Fruit fly (Drosophila melanogaster) whole organism: ENCODE data around the gene trh.

Experiments
- CG8478 ChIP-seq: fragments of >200 bp; optimal IDR thresholded peaks from 2 replicates; lab custom pipeline; 2018; ENCODE audit warnings: inconsistent platforms
- Dll ChIP-seq: fragments of >200 bp; optimal IDR thresholded peaks from 2 replicates; lab custom pipeline; 2017
- EcR ChIP-seq, 2 experiments: fragments of >200 bp; optimal IDR thresholded peaks; 2 replicates each; lab custom pipeline; 2017; ENCODE audit warnings: missing biosample characterization in 2 of 2, missing genetic modification characterization in 2 of 2, missing genetic modification reagents in 2 of 2
- pan ChIP-seq: fragments of >200 bp; optimal IDR thresholded peaks from 2 replicates; lab custom pipeline; 2017
- psq ChIP-seq: fragments of >200 bp; optimal IDR thresholded peaks from 2 replicates; lab custom pipeline; 2017
- usp ChIP-seq: fragments of >200 bp; optimal IDR thresholded peaks from 2 replicates; lab custom pipeline; 2017; ENCODE audit warnings: missing biosample characterization, missing genetic modification characterization, mixed read lengths

The trh gene

dm6 chr3L:416329-416728, 23.9 kb upstream of the trh start:
- no peak for TF ChIP-seq CG8478 (lab: Kevin White, UChicago)
- no peak for TF ChIP-seq Dll (lab: Kevin White, UChicago)
- no peak for TF ChIP-seq psq
- TF ChIP-seq EcR (GFP tag; optimal IDR thresholded peaks at IDR 0.05; lab: Kevin White, UChicago) = no peak

dm6 chr3L:409791-410190, 17.4 kb upstream of the trh start:
- TF ChIP-seq EcR (GFP tag; optimal IDR thresholded peaks at IDR 0.05; lab: Kevin White, UChicago) (no peak), Dll (lab: Kevin White, UChicago) (no peak), pan (lab: Kevin White, UChicago) (no peak), usp (no peak), psq (no peak), CG8478 (lab: Kevin White, UChicago) (no peak)

- TF ChIP-seq usp (no peak), pan (lab: Kevin White, UChicago) (no peak), Dll (lab: Kevin White, UChicago) (no peak), psq (no peak), CG8478 (lab: Kevin White, UChicago) (no peak), EcR (GFP tag; optimal IDR thresholded peaks at IDR 0.05; lab: Kevin White, UChicago) (no peak)
These were observed 7.8 kb upstream of the trh start for dm6 chr3L:400252-400651.

dm6 chr3L:395192-395591, 2.8 kb upstream of the trh start:
- TF ChIP-seq usp = no peak
- TF ChIP-seq psq = no peak
- TF ChIP-seq EcR (GFP tag; optimal IDR thresholded peaks at IDR 0.05; lab: Kevin White, UChicago) = no peak
- TF ChIP-seq pan (lab: Kevin White, UChicago) = no peak
- TF ChIP-seq CG8478 (lab: Kevin White, UChicago) = no peak
- no peak for TF ChIP-seq Dll (lab: Kevin White, UChicago)

dm6 chr3L:390194-390593, 2.2 kb downstream of the trh start:
- no peak for TF ChIP-seq CG8478 (lab: Kevin White, UChicago)
- TF ChIP-seq Dll (lab: Kevin White, UChicago) = no peak
- no peak for TF ChIP-seq EcR (GFP tag; optimal IDR thresholded peaks at IDR 0.05; lab: Kevin White, UChicago)
- no peak for TF ChIP-seq psq
- TF ChIP-seq usp = no peak
- TF ChIP-seq pan (lab: Kevin White, UChicago) = no peak

dm6 chr3L:388094-388493, 4.3 kb downstream of the trh start:
- TF ChIP-seq Dll (lab: Kevin White, UChicago) (no peak), usp (no peak)

- TF ChIP-seq usp (no peak), pan (lab: Kevin White, UChicago) (no peak), psq (no peak), EcR (GFP tag; optimal IDR thresholded peaks at IDR 0.05; lab: Kevin White, UChicago) (no peak), Dll (lab: Kevin White, UChicago) (no peak)
These were observed 7.3 kb downstream of the trh start for dm6 chr3L:385095-385494.

- no peak for TF ChIP-seq psq
- no peak for TF ChIP-seq usp
- no peak for TF ChIP-seq CG8478 (lab: Kevin White, UChicago)
- no peak for TF ChIP-seq Dll (lab: Kevin White, UChicago)
- TF ChIP-seq pan (lab: Kevin White, UChicago) = no peak
- no peak for TF ChIP-seq EcR (GFP tag; optimal IDR thresholded peaks at IDR 0.05; lab: Kevin White, UChicago)
These were observed 11.4 kb downstream of the trh start for dm6 chr3L:380886-381546.

- TF ChIP-seq psq (no peak), usp (no peak), Dll (lab: Kevin White, UChicago) (no peak), CG8478 (lab: Kevin White, UChicago) (no peak), pan (lab: Kevin White, UChicago) (no peak), EcR (GFP tag; optimal IDR thresholded peaks at IDR 0.05; lab: Kevin White, UChicago) (no peak)
These were observed 13.5 kb downstream of the trh start for dm6 chr3L:378906-379305.

dm6 chr3L:378072-378423, 14.4 kb downstream of the trh start:
- TF ChIP-seq pan (lab: Kevin White, UChicago) (no peak), Dll (lab: Kevin White, UChicago) (peak; percentile 55), CG8478 (lab: Kevin White, UChicago) (peak; percentile 100), usp (no peak), psq (no peak), EcR (GFP tag; optimal IDR thresholded peaks at IDR 0.05; lab: Kevin White, UChicago) (no peak)

dm6 chr3L:377222-378071, 15.0 kb downstream of the trh start:
- TF ChIP-seq EcR (GFP tag; optimal IDR thresholded peaks at IDR 0.05; lab: Kevin White, UChicago) (no peak), usp (no peak), CG8478 (lab: Kevin White, UChicago) (no peak), pan (lab: Kevin White, UChicago) (no peak), Dll (lab: Kevin White, UChicago) (no peak)

dm6 chr3L:375672-376071, 16.8 kb downstream of the trh start:
- TF ChIP-seq EcR (GFP tag; optimal IDR thresholded peaks at IDR 0.05; lab: Kevin White, UChicago) (no peak), pan (lab: Kevin White, UChicago) (no peak), usp (no peak), CG8478 (lab: Kevin White, UChicago) (no peak), Dll (lab: Kevin White, UChicago) (no peak), psq (no peak)
